Worm (Caenorhabditis elegans): ENCODE results near the gene F35C11.6.

DNA sequence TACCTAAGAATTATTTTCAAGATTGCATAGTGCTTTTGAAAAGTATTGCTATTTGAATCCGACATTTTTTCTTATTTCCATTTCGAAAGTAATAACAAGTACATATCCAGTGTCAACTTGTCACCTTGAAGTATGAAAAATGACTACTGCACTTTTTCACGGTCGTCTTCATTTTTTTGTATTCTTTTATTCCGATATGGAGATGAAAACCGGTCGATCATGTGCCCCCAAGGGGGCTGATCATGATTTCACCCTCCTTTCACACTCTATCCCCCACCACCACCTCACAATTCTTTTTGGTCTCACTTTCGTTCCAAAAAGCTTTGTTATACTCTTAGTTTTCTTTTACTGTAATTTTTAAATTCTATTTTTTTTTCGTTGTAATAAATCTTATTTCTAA, 33.0 kb downstream of the F35C11.6 start:
- TF ChIP-seq peb-1 (tag; optimal IDR thresholded peaks at IDR 0.05) (no peak), snpc-4 (tag; optimal IDR thresholded peaks at IDR 0.05) (no peak), ztf-11 (tag; optimal IDR thresholded peaks at IDR 0.05) (no peak), nhr-6 (tag; optimal IDR thresholded peaks at IDR 0.05) (no peak), nhr-129 (tag; optimal IDR thresholded peaks at IDR 0.05) (no peak), zag-1 (tag; optimal IDR thresholded peaks at IDR 0.05) (no peak), unc-62 (GFP tag; optimal IDR thresholded peaks at IDR 0.05) (no peak), ama-1 (optimal IDR thresholded peaks at IDR 0.05) (no peak), R02D3.7 (tag; optimal IDR thresholded peaks at IDR 0.05) (no peak), ztf-1 (GFP tag; conservative IDR thresholded peaks at IDR 0.05) (no peak), elt-1 (tag; optimal IDR thresholded peaks at IDR 0.05) (no peak), fos-1 (tag; optimal IDR thresholded peaks at IDR 0.05) (no peak), ceh-82 (tag; optimal IDR thresholded peaks at IDR 0.05) (no peak), lin-11 (tag; optimal IDR thresholded peaks at IDR 0.05) (no peak)
